Worm (Caenorhabditis elegans): Measurements from ENCODE around the gene C31G12.4.

The C31G12.4 gene

DNA sequence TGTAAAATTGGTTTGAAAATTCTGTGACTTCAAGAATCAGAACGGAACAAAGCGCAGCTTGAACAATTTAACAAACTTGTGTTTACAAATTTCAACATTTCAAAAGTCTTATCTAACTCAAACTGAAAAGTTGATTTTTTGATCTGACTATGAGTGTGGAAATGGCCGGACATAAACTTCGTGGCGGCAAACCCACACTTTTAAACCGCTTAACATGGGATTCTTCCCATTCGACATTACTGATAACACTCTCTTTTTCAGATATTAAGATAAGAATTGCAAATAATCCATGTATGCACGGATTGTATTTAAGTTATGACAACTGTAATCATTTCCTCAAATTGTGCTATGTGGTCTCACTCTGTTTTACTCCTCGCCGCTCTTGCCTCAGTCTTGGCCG lies 12.6 kb upstream of the C31G12.4 start, which contains the start of gene clec-42:
Gene clec-42, plus strand, starts transcription at position 285 of the 400 bp plus-strand sequence.
- TF ChIP-seq aly-1 (tag; optimal IDR thresholded peaks at IDR 0.05) (no peak), hnd-1 (tag; optimal IDR thresholded peaks at IDR 0.05) (no peak), ets-7 (tag; optimal IDR thresholded peaks at IDR 0.05) (no peak), hmbx-1 (tag; optimal IDR thresholded peaks at IDR 0.05) (no peak), ama-1 (optimal IDR thresholded peaks at IDR 0.05) (no peak), tra-4 (tag; optimal IDR thresholded peaks at IDR 0.05) (no peak), tbx-11 (GFP tag; IDR thresholded peaks at IDR 0.05) (no peak), B0310.2 (tag; optimal IDR thresholded peaks at IDR 0.05) (no peak), F13C5.2 (tag; optimal IDR thresholded peaks at IDR 0.05) (no peak), pes-1 (GFP tag; IDR thresholded peaks at IDR 0.05) (no peak), flt-1 (GFP tag; IDR thresholded peaks at IDR 0.05) (no peak), sea-1 (GFP tag; conservative IDR thresholded peaks at IDR 0.05) (no peak), ceh-36 (tag; optimal IDR thresholded peaks at IDR 0.05) (no peak), tbx-37 (GFP tag; conservative IDR thresholded peaks at IDR 0.05) (no peak), scrt-1 (GFP tag; IDR thresholded peaks at IDR 0.05) (no peak)

ce11 chrV:18189181-18189580 lies 10.6 kb upstream of the C31G12.4 start, which contains the start of gene clec-246:
Gene clec-246, plus strand, starts transcription at chrV:18189481.
- TF ChIP-seq aly-1 (tag; optimal IDR thresholded peaks at IDR 0.05) (no peak), B0310.2 (tag; optimal IDR thresholded peaks at IDR 0.05) (no peak), hmbx-1 (tag; optimal IDR thresholded peaks at IDR 0.05) (no peak), hnd-1 (tag; optimal IDR thresholded peaks at IDR 0.05) (no peak), ama-1 (optimal IDR thresholded peaks at IDR 0.05) (no peak), tbx-37 (GFP tag; conservative IDR thresholded peaks at IDR 0.05) (no peak), sea-1 (GFP tag; conservative IDR thresholded peaks at IDR 0.05) (no peak), hmg-4 (GFP tag; optimal IDR thresholded peaks at IDR 0.05) (no peak), ceh-36 (tag; optimal IDR thresholded peaks at IDR 0.05) (no peak), tbx-11 (GFP tag; IDR thresholded peaks at IDR 0.05) (no peak), pes-1 (GFP tag; IDR thresholded peaks at IDR 0.05) (no peak), flt-1 (GFP tag; IDR thresholded peaks at IDR 0.05) (no peak), scrt-1 (GFP tag; IDR thresholded peaks at IDR 0.05) (no peak), ceh-13 (GFP tag; optimal IDR thresholded peaks at IDR 0.05) (no peak), F13C5.2 (tag; optimal IDR thresholded peaks at IDR 0.05) (no peak), tra-4 (tag; optimal IDR thresholded peaks at IDR 0.05) (no peak), ets-7 (tag; optimal IDR thresholded peaks at IDR 0.05) (no peak)

ce11 chrV:18188328-18188727 lies 9.8 kb upstream of the C31G12.4 start, which contains the start of gene clec-245:
Gene clec-245, minus strand, starts transcription at chrV:18188428.
- TF ChIP-seq tbx-37 (GFP tag; conservative IDR thresholded peaks at IDR 0.05): no peak

- no peak for TF ChIP-seq ceh-36 (tag; optimal IDR thresholded peaks at IDR 0.05)
- no peak for TF ChIP-seq flt-1 (GFP tag; IDR thresholded peaks at IDR 0.05)
- no peak for TF ChIP-seq tbx-37 (GFP tag; conservative IDR thresholded peaks at IDR 0.05)
- no peak for TF ChIP-seq sea-1 (GFP tag; conservative IDR thresholded peaks at IDR 0.05)
- no peak for TF ChIP-seq B0310.2 (tag; optimal IDR thresholded peaks at IDR 0.05)
- TF ChIP-seq tbx-11 (GFP tag; IDR thresholded peaks at IDR 0.05): no peak
- no peak for TF ChIP-seq hmg-4 (GFP tag; optimal IDR thresholded peaks at IDR 0.05)
- TF ChIP-seq scrt-1 (GFP tag; IDR thresholded peaks at IDR 0.05): no peak
- TF ChIP-seq hnd-1 (tag; optimal IDR thresholded peaks at IDR 0.05): no peak
- TF ChIP-seq ceh-13 (GFP tag; optimal IDR thresholded peaks at IDR 0.05): no peak
- no peak for TF ChIP-seq hmbx-1 (tag; optimal IDR thresholded peaks at IDR 0.05)
- TF ChIP-seq F13C5.2 (tag; optimal IDR thresholded peaks at IDR 0.05): no peak
Observed at ce11 chrV:18184910-18185309, 6.4 kb upstream of the C31G12.4 start, which contains the start of gene C31G12.3. Gene C31G12.3, plus strand, starts transcription at chrV:18185210.

ce11 chrV:18179663-18180062 lies 1.1 kb upstream of the C31G12.4 start, which contains the start of gene C31G12.1:
Gene C31G12.1, plus strand, starts transcription at chrV:18179963.
- no peak for TF ChIP-seq flt-1 (GFP tag; IDR thresholded peaks at IDR 0.05)
- TF ChIP-seq tbx-37 (GFP tag; conservative IDR thresholded peaks at IDR 0.05): no peak
- TF ChIP-seq ets-7 (tag; optimal IDR thresholded peaks at IDR 0.05): no peak
- TF ChIP-seq tra-4 (tag; optimal IDR thresholded peaks at IDR 0.05): no peak
- no peak for TF ChIP-seq sea-1 (GFP tag; conservative IDR thresholded peaks at IDR 0.05)
- no peak for TF ChIP-seq ama-1 (optimal IDR thresholded peaks at IDR 0.05)
- no peak for TF ChIP-seq aly-1 (tag; optimal IDR thresholded peaks at IDR 0.05)

- TF ChIP-seq B0310.2 (tag; optimal IDR thresholded peaks at IDR 0.05) (no peak), tra-4 (tag; optimal IDR thresholded peaks at IDR 0.05) (no peak), hnd-1 (tag; optimal IDR thresholded peaks at IDR 0.05) (no peak), sea-1 (GFP tag; conservative IDR thresholded peaks at IDR 0.05) (no peak), flt-1 (GFP tag; IDR thresholded peaks at IDR 0.05) (no peak), hmbx-1 (tag; optimal IDR thresholded peaks at IDR 0.05) (no peak), tbx-37 (GFP tag; conservative IDR thresholded peaks at IDR 0.05) (no peak), tbx-11 (GFP tag; IDR thresholded peaks at IDR 0.05) (no peak), ama-1 (optimal IDR thresholded peaks at IDR 0.05) (no peak), scrt-1 (GFP tag; IDR thresholded peaks at IDR 0.05) (no peak), aly-1 (tag; optimal IDR thresholded peaks at IDR 0.05) (no peak), pes-1 (GFP tag; IDR thresholded peaks at IDR 0.05) (no peak), ceh-36 (tag; optimal IDR thresholded peaks at IDR 0.05) (no peak), ceh-13 (GFP tag; optimal IDR thresholded peaks at IDR 0.05) (no peak), F13C5.2 (tag; optimal IDR thresholded peaks at IDR 0.05) (no peak)
Observed at ce11 chrV:18171568-18171967, 7.0 kb downstream of the C31G12.4 start, which contains the start of gene C14A6.8. Gene C14A6.8, minus strand, starts transcription at chrV:18171668.

- TF ChIP-seq ceh-36 (tag; optimal IDR thresholded peaks at IDR 0.05): no peak
- no peak for TF ChIP-seq hmg-4 (GFP tag; optimal IDR thresholded peaks at IDR 0.05)
- no peak for TF ChIP-seq sea-1 (GFP tag; conservative IDR thresholded peaks at IDR 0.05)
- no peak for TF ChIP-seq F13C5.2 (tag; optimal IDR thresholded peaks at IDR 0.05)
- no peak for TF ChIP-seq ets-7 (tag; optimal IDR thresholded peaks at IDR 0.05)
- TF ChIP-seq tra-4 (tag; optimal IDR thresholded peaks at IDR 0.05): no peak
- no peak for TF ChIP-seq B0310.2 (tag; optimal IDR thresholded peaks at IDR 0.05)
- no peak for TF ChIP-seq hnd-1 (tag; optimal IDR thresholded peaks at IDR 0.05)
- no peak for TF ChIP-seq pes-1 (GFP tag; IDR thresholded peaks at IDR 0.05)
- TF ChIP-seq ama-1 (optimal IDR thresholded peaks at IDR 0.05): no peak
- TF ChIP-seq aly-1 (tag; optimal IDR thresholded peaks at IDR 0.05): no peak
- TF ChIP-seq ceh-13 (GFP tag; optimal IDR thresholded peaks at IDR 0.05): no peak
- no peak for TF ChIP-seq flt-1 (GFP tag; IDR thresholded peaks at IDR 0.05)
- TF ChIP-seq tbx-11 (GFP tag; IDR thresholded peaks at IDR 0.05): no peak
- TF ChIP-seq tbx-37 (GFP tag; conservative IDR thresholded peaks at IDR 0.05): no peak
- TF ChIP-seq scrt-1 (GFP tag; IDR thresholded peaks at IDR 0.05): no peak
Observed at ce11 chrV:18168266-18168665, 10.3 kb downstream of the C31G12.4 start, which contains the start of gene C14A6.7. Gene C14A6.7, minus strand, starts transcription at chrV:18168366.
